Fruit fly (Drosophila melanogaster): ENCODE measurements around the gene NANS.

DNA sequence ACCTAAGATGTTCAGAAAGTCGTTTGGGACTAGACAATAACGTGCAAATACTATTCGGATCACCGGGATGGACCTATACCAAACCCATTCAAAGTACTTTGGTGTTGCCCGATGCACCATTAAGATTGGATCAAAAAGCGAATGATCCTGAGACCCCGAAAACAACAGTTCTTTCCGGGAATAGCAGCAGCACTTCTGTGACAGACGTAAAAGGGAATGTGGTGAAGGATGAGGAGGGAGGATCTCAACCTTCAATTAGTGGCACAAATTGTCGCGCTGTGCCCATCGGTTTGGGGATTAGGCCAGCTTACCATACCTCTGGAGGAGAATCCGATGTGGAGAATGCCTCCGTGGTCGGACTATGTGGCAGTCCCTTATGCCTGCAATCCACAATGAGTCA is 22.0 kb downstream of the NANS start:
- no peak for TF ChIP-seq vri (GFP tag; optimal IDR thresholded peaks at IDR 0.05)
- TF ChIP-seq CG8119 (GFP tag; IDR thresholded peaks at IDR 0.05), result no peak
- no peak for TF ChIP-seq Sox102F (GFP tag; optimal IDR thresholded peaks at IDR 0.05)
